Worm (Caenorhabditis elegans): ENCODE data around the gene F13E9.19.

DNA sequence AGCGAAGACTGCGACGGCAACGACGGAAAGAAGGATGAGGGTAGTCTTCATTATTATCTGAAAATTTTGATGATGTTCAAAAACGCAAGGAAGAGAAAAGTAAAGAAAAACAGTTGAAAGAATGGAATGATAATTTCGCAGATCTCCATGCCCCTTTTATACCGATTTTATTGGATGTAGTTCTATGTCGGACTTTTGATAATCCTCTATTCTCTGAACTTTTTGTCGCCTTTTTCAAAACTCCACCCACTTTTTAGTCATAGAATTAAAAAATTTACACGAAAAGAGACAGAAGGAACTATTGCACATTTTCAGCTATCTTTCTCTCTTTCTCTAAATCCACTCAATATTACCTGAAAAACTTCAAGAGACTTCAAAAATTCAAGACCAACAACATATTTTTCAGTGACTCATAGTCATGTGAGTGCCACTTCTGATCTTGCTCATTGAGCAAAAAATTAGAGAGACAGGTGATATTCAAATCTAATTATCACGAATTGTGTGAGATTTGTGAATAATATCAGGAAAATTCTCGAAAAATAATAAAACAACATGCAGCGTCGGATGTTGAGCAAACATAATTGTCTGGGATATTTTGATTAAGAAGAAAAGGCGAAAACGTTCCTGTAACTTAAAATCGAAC lies 9.3 kb upstream of the F13E9.19 start, which contains the start of gene F13E9.15:
- no peak for TF ChIP-seq tbx-2 (tag; optimal IDR thresholded peaks at IDR 0.05)
- TF ChIP-seq snpc-4 (tag; optimal IDR thresholded peaks at IDR 0.05): no peak
- TF ChIP-seq nhr-76 (tag; optimal IDR thresholded peaks at IDR 0.05): no peak
- TF ChIP-seq lin-35 (GFP tag; optimal IDR thresholded peaks at IDR 0.05): no peak
- TF ChIP-seq pqm-1 (tag; optimal IDR thresholded peaks at IDR 0.05): no peak
- no peak for TF ChIP-seq ztf-4 (tag; optimal IDR thresholded peaks at IDR 0.05)
- TF ChIP-seq unc-62 (GFP tag; optimal IDR thresholded peaks at IDR 0.05): no peak
- no peak for TF ChIP-seq nhr-12 (tag; optimal IDR thresholded peaks at IDR 0.05)
- TF ChIP-seq aha-1 (tag; optimal IDR thresholded peaks at IDR 0.05): no peak
- TF ChIP-seq aly-2 (tag; optimal IDR thresholded peaks at IDR 0.05): no peak
- TF ChIP-seq egl-27 (tag; optimal IDR thresholded peaks at IDR 0.05): no peak
- TF ChIP-seq F16B12.6 (tag; optimal IDR thresholded peaks at IDR 0.05): no peak
- no peak for TF ChIP-seq skn-1 (tag; optimal IDR thresholded peaks at IDR 0.05)
